Fruit fly (Drosophila melanogaster) whole organism, embryonic: ENCODE data around the gene cype.

ENCODE experiments used
- Atf6 ChIP-seq: fragments of 200-800 bp; sonication (Bioruptor generic); IDR thresholded peaks from 2 replicates; pipeline ENCODE4 v1.3.6; 2022; ENCODE audit warnings: missing biosample characterization, missing genetic modification characterization
- CG10959 ChIP-seq: fragments of 200-800 bp; sonication (Bioruptor generic); IDR thresholded peaks from 2 replicates; pipeline ENCODE4 v1.3.6; 2022; ENCODE audit warnings: missing biosample characterization, missing genetic modification characterization
- CG13624 ChIP-seq: fragments of 200-800 bp; sonication (Bioruptor generic); optimal IDR thresholded peaks from 2 replicates; lab custom pipeline; 2016; ENCODE audit warnings: missing biosample characterization, missing genetic modification characterization
- CG14441 ChIP-seq: fragments of 200-800 bp; sonication (Bioruptor generic); IDR thresholded peaks from 2 replicates; pipeline ENCODE4 v1.3.6; 2022; ENCODE audit warnings: missing biosample characterization, missing genetic modification characterization
- CG16813 ChIP-seq: fragments of 200-800 bp; sonication (Bioruptor generic); IDR thresholded peaks from 3 replicates; pipeline ENCODE4 v1.3.6; 2022; ENCODE audit warnings: missing biosample characterization, missing genetic modification characterization; ENCODE audit not compliant: partially characterized antibody
- CG17328 ChIP-seq: fragments of 200-800 bp; sonication (Bioruptor generic); IDR thresholded peaks from 2 replicates; pipeline ENCODE4 v1.3.6; 2022; ENCODE audit warnings: missing biosample characterization, missing genetic modification characterization
- CG17361 ChIP-seq: fragments of 200-800 bp; sonication (Bioruptor generic); IDR thresholded peaks from 3 replicates; pipeline ENCODE4 v1.3.6; 2022; ENCODE audit warnings: missing biosample characterization, missing genetic modification characterization
- CG1792 ChIP-seq: fragments of 200-800 bp; sonication (Bioruptor generic); optimal IDR thresholded peaks from 2 replicates; lab custom pipeline; 2016; ENCODE audit warnings: missing biosample characterization, missing genetic modification characterization
- CG18764 ChIP-seq: fragments of 200-800 bp; sonication (Bioruptor generic); optimal IDR thresholded peaks from 3 replicates; lab custom pipeline; 2016; ENCODE audit warnings: missing biosample characterization, missing genetic modification characterization
- CG2889 ChIP-seq: fragments of 200-800 bp; sonication (Bioruptor generic); IDR thresholded peaks from 3 replicates; pipeline ENCODE4 v1.3.6; 2022; ENCODE audit warnings: missing biosample characterization, missing genetic modification characterization
- CG31224 ChIP-seq: fragments of 200-800 bp; sonication (Bioruptor generic); IDR thresholded peaks from 2 replicates; pipeline ENCODE4 v1.3.6; 2022; ENCODE audit warnings: missing biosample characterization, missing genetic modification characterization
- CG4707 ChIP-seq: fragments of 200-800 bp; sonication (Bioruptor generic); optimal IDR thresholded peaks from 2 replicates; lab custom pipeline; 2018; ENCODE audit warnings: missing biosample characterization, mild to moderate bottlenecking, missing genetic modification characterization, moderate library complexity
- CG5245 ChIP-seq: fragments of 200-800 bp; sonication (Bioruptor generic); optimal IDR thresholded peaks from 3 replicates; lab custom pipeline; 2016; ENCODE audit warnings: missing biosample characterization, missing genetic modification characterization
- CG6813 ChIP-seq: fragments of 200-800 bp; sonication (Bioruptor generic); optimal IDR thresholded peaks from 2 replicates; lab custom pipeline; 2017; ENCODE audit warnings: missing biosample characterization, missing genetic modification characterization, mild to moderate bottlenecking, moderate library complexity, missing genetic modification reagents
- CG9215 ChIP-seq: fragments of 200-800 bp; sonication (Bioruptor generic); IDR thresholded peaks from 2 replicates; pipeline ENCODE4 v1.3.6; 2022; ENCODE audit warnings: missing biosample characterization, missing genetic modification characterization
- CG9437 ChIP-seq: fragments of 200-800 bp; sonication (Bioruptor generic); optimal IDR thresholded peaks from 2 replicates; lab custom pipeline; 2018; ENCODE audit warnings: missing biosample characterization, mild to moderate bottlenecking, missing genetic modification characterization
- CoRest ChIP-seq: fragments of 200-800 bp; sonication (Bioruptor generic); optimal IDR thresholded peaks from 3 replicates; lab custom pipeline; 2018; ENCODE audit warnings: missing biosample characterization, mild to moderate bottlenecking, missing genetic modification characterization, moderate library complexity
- D19B ChIP-seq: fragments of 200-800 bp; sonication (Bioruptor generic); optimal IDR thresholded peaks from 2 replicates; lab custom pipeline; 2017; ENCODE audit warnings: missing biosample characterization, mild to moderate bottlenecking, missing genetic modification characterization
- Dp ChIP-seq: fragments of 200-800 bp; sonication (Bioruptor generic); optimal IDR thresholded peaks from 2 replicates; lab custom pipeline; 2018; ENCODE audit warnings: missing biosample characterization, mild to moderate bottlenecking, missing genetic modification characterization, moderate library complexity
- Drgx ChIP-seq: fragments of 200-800 bp; sonication (Bioruptor generic); IDR thresholded peaks from 2 replicates; pipeline ENCODE4 v1.3.6; 2022; ENCODE audit warnings: missing biosample characterization, missing genetic modification characterization
- Gug ChIP-seq: fragments of 200-800 bp; sonication (Bioruptor generic); IDR thresholded peaks from 4 replicates; pipeline ENCODE4 v1.3.6; 2022; ENCODE audit warnings: missing biosample characterization, missing genetic modification characterization
- Hmr ChIP-seq: fragments of 200-800 bp; sonication (Bioruptor generic); optimal IDR thresholded peaks from 3 replicates; lab custom pipeline; 2017; ENCODE audit warnings: mild to moderate bottlenecking, missing biosample characterization, missing genetic modification reagents, missing genetic modification characterization
- Med ChIP-seq: fragments of 200-800 bp; sonication (Bioruptor generic); peaks from one replicate; lab custom pipeline; 2016; ENCODE audit warnings: missing biosample characterization, missing genetic modification characterization, mild to moderate bottlenecking, inconsistent platforms, moderate library complexity
- NC2α ChIP-seq: fragments of 200-800 bp; sonication (Bioruptor generic); optimal IDR thresholded peaks from 2 replicates; lab custom pipeline; 2016; ENCODE audit warnings: missing biosample characterization, missing genetic modification characterization
- Opbp ChIP-seq: fragments of 200-800 bp; sonication (Bioruptor generic); IDR thresholded peaks from 3 replicates; pipeline ENCODE4 v1.3.6; 2022; ENCODE audit warnings: missing biosample characterization, missing genetic modification characterization; ENCODE audit not compliant: partially characterized antibody
- Rfx ChIP-seq: fragments of 200-800 bp; sonication (Bioruptor generic); IDR thresholded peaks from 2 replicates; pipeline ENCODE4 v1.3.6; 2022; ENCODE audit warnings: missing biosample characterization, missing genetic modification characterization
- Xbp1 ChIP-seq: fragments of 200-800 bp; sonication (Bioruptor generic); optimal IDR thresholded peaks from 3 replicates; lab custom pipeline; 2016; ENCODE audit warnings: missing biosample characterization, mild to moderate bottlenecking, missing genetic modification characterization
- ato ChIP-seq: fragments of 200-800 bp; sonication (Bioruptor generic); IDR thresholded peaks from 2 replicates; pipeline ENCODE4 v1.3.6; 2022; ENCODE audit warnings: missing biosample characterization, missing genetic modification characterization; ENCODE audit not compliant: partially characterized antibody
- az2 ChIP-seq: fragments of 200-800 bp; sonication (Bioruptor generic); optimal IDR thresholded peaks from 3 replicates; lab custom pipeline; 2016; ENCODE audit warnings: missing biosample characterization, missing genetic modification characterization
- br ChIP-seq: fragments of >200 bp; optimal IDR thresholded peaks from 2 replicates; lab custom pipeline; 2017
- cg ChIP-seq: fragments of 200-800 bp; sonication (Bioruptor generic); optimal IDR thresholded peaks from 3 replicates; lab custom pipeline; 2019; ENCODE audit warnings: missing biosample characterization, mild to moderate bottlenecking, missing genetic modification characterization, moderate library complexity
- croc ChIP-seq: fragments of 200-800 bp; sonication (Bioruptor generic); conservative IDR thresholded peaks from 3 replicates; pipeline ENCODE4 v1.3.6; 2022; ENCODE audit warnings: missing biosample characterization, missing genetic modification characterization
- crp ChIP-seq, 2 experiments: fragments of 200-800 bp; sonication (Bioruptor generic); optimal IDR thresholded peaks; 2 replicates in 1 of 2; 3 replicates in 1 of 2; lab custom pipeline; 2017; ENCODE audit warnings: missing biosample characterization in 2 of 2, missing genetic modification characterization in 2 of 2, mild to moderate bottlenecking in 1 of 2, moderate library complexity in 1 of 2
- hth ChIP-seq: fragments of >200 bp; optimal IDR thresholded peaks from 2 replicates; lab custom pipeline; 2017; ENCODE audit warnings: inconsistent platforms
- insv ChIP-seq, 2 experiments: fragments of 200-800 bp; sonication (Bioruptor generic); optimal IDR thresholded peaks; 3 replicates each; lab custom pipeline; 2016 to 2018; ENCODE audit warnings: missing biosample characterization in 2 of 2, missing genetic modification characterization in 2 of 2
- ken ChIP-seq: fragments of 200-800 bp; sonication (Bioruptor generic); IDR thresholded peaks from 3 replicates; pipeline ENCODE4 v1.3.6; 2022; ENCODE audit warnings: missing biosample characterization, missing genetic modification characterization
- lbe ChIP-seq: fragments of 200-800 bp; sonication (Bioruptor generic); optimal IDR thresholded peaks from 2 replicates; lab custom pipeline; 2016; ENCODE audit warnings: missing biosample characterization, mild to moderate bottlenecking, missing genetic modification characterization
- lola ChIP-seq, 3 experiments: fragments of >200 bp in 2 of 3; fragments of 200-800 bp in 1 of 3; sonication (Bioruptor generic) in 1 of 3; optimal IDR thresholded peaks; 2 replicates each; lab custom pipeline; 2017 to 2019; ENCODE audit warnings: missing biosample characterization in 3 of 3, missing genetic modification characterization in 3 of 3, mild to moderate bottlenecking in 1 of 3, moderate library complexity in 1 of 3
- odd ChIP-seq: fragments of 200-800 bp; sonication (Bioruptor generic); optimal IDR thresholded peaks from 2 replicates; lab custom pipeline; 2017; ENCODE audit warnings: missing biosample characterization, mild to moderate bottlenecking, missing genetic modification characterization
- phol ChIP-seq: fragments of 200-800 bp; sonication (Bioruptor generic); optimal IDR thresholded peaks from 3 replicates; lab custom pipeline; 2018; ENCODE audit warnings: missing biosample characterization, mild to moderate bottlenecking, missing genetic modification characterization, moderate library complexity
- pzg ChIP-seq: fragments of 200-800 bp; sonication (Bioruptor generic); optimal IDR thresholded peaks from 3 replicates; lab custom pipeline; 2018; ENCODE audit warnings: missing biosample characterization, mild to moderate bottlenecking, missing genetic modification characterization, moderate library complexity
- sens ChIP-seq: fragments of 200-800 bp; sonication (Bioruptor generic); peaks from one replicate; lab custom pipeline; 2016; ENCODE audit warnings: missing biosample characterization, missing genetic modification characterization
- sob ChIP-seq: fragments of 200-800 bp; sonication (Bioruptor generic); IDR thresholded peaks from 2 replicates; pipeline ENCODE4 v1.3.6; 2022; ENCODE audit warnings: missing biosample characterization, missing genetic modification characterization
- sr ChIP-seq: fragments of 200-800 bp; sonication (Bioruptor generic); IDR thresholded peaks from 3 replicates; pipeline ENCODE4 v1.3.6; 2022; ENCODE audit warnings: missing biosample characterization, missing genetic modification characterization
- ssp ChIP-seq: fragments of 200-800 bp; sonication (Bioruptor generic); IDR thresholded peaks from 2 replicates; pipeline ENCODE4 v1.3.6; 2022; ENCODE audit warnings: missing biosample characterization, missing genetic modification characterization
- tll ChIP-seq, 2 experiments: fragments of 200-800 bp in 1 of 2; fragments of >200 bp in 1 of 2; sonication (Bioruptor generic) in 1 of 2; optimal IDR thresholded peaks; 2 replicates each; lab custom pipeline; 2017 to 2019; ENCODE audit warnings: missing biosample characterization in 2 of 2, missing genetic modification characterization in 2 of 2, mild to moderate bottlenecking in 1 of 2, moderate library complexity in 1 of 2
- tna ChIP-seq: fragments of 200-800 bp; sonication (Bioruptor generic); IDR thresholded peaks from 2 replicates; pipeline ENCODE4 v1.3.6; 2022; ENCODE audit warnings: missing biosample characterization, missing genetic modification characterization; ENCODE audit not compliant: partially characterized antibody
- vnd ChIP-seq: fragments of 200-800 bp; sonication (Bioruptor generic); IDR thresholded peaks from 3 replicates; pipeline ENCODE4 v1.3.6; 2022; ENCODE audit warnings: missing biosample characterization, missing genetic modification characterization; ENCODE audit not compliant: partially characterized antibody
- zfh2 ChIP-seq: fragments of 200-800 bp; sonication (Bioruptor generic); optimal IDR thresholded peaks from 2 replicates; lab custom pipeline; 2016; ENCODE audit warnings: missing biosample characterization, missing genetic modification characterization

Gene cype

dm6 chr2L:5278309-5279130, 48.5 kb upstream of the cype start, which contains the start of the genes Nin and Bub1 (continued):
- TF ChIP-seq CG9437 (GFP tag; lab: Kevin White, UChicago) (peak; percentile 4), Xbp1 (GFP tag; lab: Kevin White, UChicago) (peak; percentile 52), hth (lab: Kevin White, UChicago) (no peak), insv (GFP tag; optimal IDR thresholded peaks at IDR 0.05; lab: Kevin White, UChicago) (no peak), CG17328 (GFP tag; lab: Robert Waterston, UW) (no peak), pzg (GFP tag; lab: Kevin White, UChicago) (peak; percentile 44), CG31224 (GFP tag; lab: Robert Waterston, UW) (no peak), croc (GFP tag; lab: Robert Waterston, UW) (no peak), CG9215 (GFP tag; lab: Robert Waterston, UW) (peak; percentile 45), Opbp (GFP tag; lab: Robert Waterston, UW) (peak; percentile 96), D19B (GFP tag; lab: Kevin White, UChicago) (no peak), Rfx (GFP tag; lab: Robert Waterston, UW) (peak; percentile 75), lola (GFP tag; optimal IDR thresholded peaks at IDR 0.05; lab: Kevin White, UChicago) (peak in 1 of 3 experiments; percentile 37), ken (GFP tag; lab: Robert Waterston, UW) (no peak), NC2α (no peak), CG4707 (GFP tag; lab: Kevin White, UChicago) (no peak), Atf6 (GFP tag; lab: Robert Waterston, UW) (no peak), tll (GFP tag; optimal IDR thresholded peaks at IDR 0.05; lab: Kevin White, UChicago) (no peak), Med (GFP tag; lab: Kevin White, UChicago) (peak; percentile 93), lbe (GFP tag; lab: Kevin White, UChicago) (no peak), CG17361 (GFP tag; lab: Robert Waterston, UW) (peak; percentile 64; the same call in 2 of the 3 replicates), ssp (no peak), CG1792 (GFP tag; lab: Kevin White, UChicago) (no peak), CG13624 (GFP tag; lab: Kevin White, UChicago) (peak; percentile 16), zfh2 (GFP tag; lab: Kevin White, UChicago) (peak; percentile 27), tna (GFP tag; lab: Robert Waterston, UW) (peak; percentile 46), CoRest (peak; percentile 56), Hmr (GFP tag; lab: Kevin White, UChicago) (no peak), odd (GFP tag; lab: Kevin White, UChicago) (no peak), az2 (GFP tag; lab: Kevin White, UChicago) (peak; percentile 17), CG18764 (no peak), sr (GFP tag; lab: Robert Waterston, UW) (peak; percentile 73; the same call in 2 of the 3 replicates), Dp (peak; percentile 37), sens (GFP tag; lab: Kevin White, UChicago) (peak; percentile 85), vnd (GFP tag; lab: Robert Waterston, UW) (peak; percentile 86), br (lab: Kevin White, UChicago) (no peak), CG5245 (GFP tag; lab: Kevin White, UChicago) (peak; percentile 22), CG2889 (GFP tag; lab: Robert Waterston, UW) (no peak), Gug (peak; percentile 79), CG14441 (GFP tag; lab: Robert Waterston, UW) (peak; percentile 31; the same call in 1 of the 2 replicates), CG6813 (no peak), phol (tag; lab: Kevin White, UChicago) (peak; percentile 37), CG10959 (GFP tag; lab: Robert Waterston, UW) (no peak), ato (GFP tag; lab: Robert Waterston, UW) (peak; percentile 84), sob (GFP tag; lab: Robert Waterston, UW) (peak; percentile 70; the same call in 1 of the 2 replicates), CG16813 (GFP tag; lab: Robert Waterston, UW) (peak; percentile 92), crp (GFP tag; optimal IDR thresholded peaks at IDR 0.05; lab: Kevin White, UChicago) (no peak), cg (no peak), Drgx (GFP tag; lab: Robert Waterston, UW) (no peak)
